Fruit fly (Drosophila melanogaster) whole organism: ENCODE results near the gene CG2611.

Experiments
- CG8478 ChIP-seq: fragments of >200 bp; optimal IDR thresholded peaks from 2 replicates; lab custom pipeline; 2018; ENCODE audit warnings: inconsistent platforms
- Dll ChIP-seq: fragments of >200 bp; optimal IDR thresholded peaks from 2 replicates; lab custom pipeline; 2017
- psq ChIP-seq: fragments of >200 bp; optimal IDR thresholded peaks from 2 replicates; lab custom pipeline; 2017

DNA sequence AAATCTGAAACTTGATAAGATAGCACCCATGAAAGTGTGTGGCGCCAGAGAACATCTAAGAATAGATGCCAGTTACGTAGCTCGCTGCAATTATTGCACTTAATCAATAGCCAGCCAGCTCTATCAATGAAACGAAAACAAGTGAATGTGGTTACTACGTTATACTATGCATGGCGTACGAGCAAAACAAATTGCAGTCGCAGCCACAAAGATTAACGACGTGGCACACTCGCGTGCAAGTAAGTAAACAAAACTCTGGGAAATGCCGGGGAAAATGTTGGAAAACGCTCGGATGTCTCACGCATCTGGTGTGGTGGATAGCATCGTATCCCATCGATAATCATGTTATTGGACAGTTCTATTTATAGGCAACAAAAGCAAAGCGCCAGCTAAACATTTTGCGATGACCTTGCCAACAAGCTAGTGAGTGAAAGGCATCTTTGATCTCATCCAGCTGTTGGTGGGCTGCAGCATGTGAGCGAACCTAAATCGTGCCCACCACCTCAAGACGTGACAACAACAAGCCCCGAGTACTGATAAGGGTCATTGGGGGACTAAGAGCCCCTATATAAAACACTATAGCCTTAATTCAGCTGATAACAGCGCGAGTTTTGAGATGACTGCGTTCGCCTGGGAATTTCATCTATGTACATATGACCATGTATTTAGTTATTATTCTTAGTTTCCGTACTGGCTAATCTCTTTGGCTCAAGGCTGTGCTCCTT, 23.9 kb downstream of the CG2611 start:
- TF ChIP-seq Dll (lab: Kevin White, UChicago), result no peak
- no peak for TF ChIP-seq psq (lab: Kevin White, UChicago)
- TF ChIP-seq CG8478 (lab: Kevin White, UChicago), result no peak
